Worm (Caenorhabditis elegans) whole organism, L4 larva: Measurements from ENCODE around the gene ife-4.
A peak's percentile ranks its signal among the peaks of the same experiment; 100 is the strongest.

Experiments
- T26A8.4 ChIP-seq: fragments of 200-800 bp; sonication (Bioruptor generic); IDR thresholded peaks from 2 replicates; pipeline ENCODE4 v1.3.6; 2022; ENCODE audit warnings: missing genetic modification characterization, missing compliant biosample characterization
- ama-1 ChIP-seq: fragments of 150-350 bp; optimal IDR thresholded peaks from 2 replicates; lab custom pipeline; 2014; ENCODE audit warnings: inconsistent platforms, mixed read lengths
- cey-2 ChIP-seq: sonication (generic microtip); optimal IDR thresholded peaks from 3 replicates; lab custom pipeline; 2017; ENCODE audit warnings: missing genetic modification characterization, mild to moderate bottlenecking, missing compliant biosample characterization, antibody characterized with exemption, borderline replicate concordance; ENCODE audit not compliant: insufficient read depth
- egl-27 ChIP-seq: sonication (generic microtip); optimal IDR thresholded peaks from 3 replicates; lab custom pipeline; 2017; ENCODE audit warnings: missing biosample characterization, missing genetic modification reagents, missing genetic modification characterization
- hlh-30 ChIP-seq: sonication (generic microtip); optimal IDR thresholded peaks from 2 replicates; lab custom pipeline; 2017; ENCODE audit warnings: antibody characterized with exemption, mild to moderate bottlenecking, missing genetic modification characterization, missing compliant biosample characterization; ENCODE audit not compliant: insufficient read depth
- lsy-2 ChIP-seq, 2 experiments: fragments of 150-350 bp in 1 of 2; sonication (generic microtip) in 1 of 2; optimal IDR thresholded peaks; 2 replicates each; lab custom pipeline; 2014 to 2017; ENCODE audit warnings: missing biosample characterization in 2 of 2, missing genetic modification characterization in 2 of 2
- snpc-4 ChIP-seq: fragments of 150-350 bp; optimal IDR thresholded peaks from 2 replicates; lab custom pipeline; 2014; ENCODE audit warnings: missing biosample characterization, missing genetic modification characterization
- zip-2 ChIP-seq: fragments of 150-350 bp; optimal IDR thresholded peaks from 2 replicates; lab custom pipeline; 2014; ENCODE audit warnings: missing biosample characterization, missing genetic modification characterization
- ztf-11 ChIP-seq: fragments of 150-350 bp; optimal IDR thresholded peaks from 2 replicates; lab custom pipeline; 2014; ENCODE audit warnings: missing biosample characterization, missing genetic modification characterization

ce11 chrX:1124146-1124545 is 20.1 kb downstream of the ife-4 start, which contains the start of gene C05D9.9:
- no peak for TF ChIP-seq cey-2 (tag; lab: Kevin White, UChicago)
- no peak for TF ChIP-seq lsy-2 (tag; optimal IDR thresholded peaks at IDR 0.05; lab: Kevin White, UChicago)
- no peak for TF ChIP-seq egl-27 (tag; lab: Kevin White, UChicago)
- no peak for TF ChIP-seq zip-2
- TF ChIP-seq snpc-4, result no peak
- no peak for TF ChIP-seq ztf-11 (tag; lab: Kevin White, UChicago)
- TF ChIP-seq ama-1 (lab: Kevin White, UChicago), result no peak
- no peak for TF ChIP-seq T26A8.4 (GFP tag; lab: Robert Waterston, UW)
- peak; percentile 2 for TF ChIP-seq hlh-30 (tag; lab: Kevin White, UChicago)
